Worm (Caenorhabditis elegans): ENCODE measurements around the gene M03F8.1.

ce11 chrV:5916862-5917261 is 34.4 kb upstream of the M03F8.1 start:
- TF ChIP-seq egl-27 (tag; optimal IDR thresholded peaks at IDR 0.05) = no peak
- TF ChIP-seq ama-1 (optimal IDR thresholded peaks at IDR 0.05) = no peak
- no peak for TF ChIP-seq nhr-237 (tag; optimal IDR thresholded peaks at IDR 0.05)
- TF ChIP-seq daf-12 (tag; optimal IDR thresholded peaks at IDR 0.05) = no peak
- TF ChIP-seq nhr-67 (tag; optimal IDR thresholded peaks at IDR 0.05) = no peak
- no peak for TF ChIP-seq jun-1 (tag; optimal IDR thresholded peaks at IDR 0.05)

Measured in whole organism, L3 larva.